Fruit fly (Drosophila melanogaster): Measurements from ENCODE around the gene Alg13.

The Alg13 gene

dm6 chr3R:29138961-29139527 lies 671 bp upstream of the Alg13 start:
- TF ChIP-seq pan (optimal IDR thresholded peaks at IDR 0.05) (no peak), psq (optimal IDR thresholded peaks at IDR 0.05) (no peak), CG8478 (optimal IDR thresholded peaks at IDR 0.05) (no peak), usp (GFP tag; optimal IDR thresholded peaks at IDR 0.05) (no peak), Dll (optimal IDR thresholded peaks at IDR 0.05) (no peak), EcR (GFP tag; optimal IDR thresholded peaks at IDR 0.05) (no peak)

- no peak for TF ChIP-seq pan (optimal IDR thresholded peaks at IDR 0.05)
- no peak for TF ChIP-seq CG8478 (optimal IDR thresholded peaks at IDR 0.05)
- TF ChIP-seq Dll (optimal IDR thresholded peaks at IDR 0.05) = no peak
- no peak for TF ChIP-seq usp (GFP tag; optimal IDR thresholded peaks at IDR 0.05)
- TF ChIP-seq psq (optimal IDR thresholded peaks at IDR 0.05) = no peak
- no peak for TF ChIP-seq EcR (GFP tag; optimal IDR thresholded peaks at IDR 0.05)
These were observed 7.3 kb downstream of the Alg13 start, which contains the start of the genes dgt6 and Vha100-1 for dm6 chr3R:29130902-29131621. Gene dgt6, minus strand, starts transcription at chr3R:29130972. Gene Vha100-1, plus strand, starts transcription at chr3R:29131193.

dm6 chr3R:29124128-29124527 lies 14.2 kb downstream of the Alg13 start:
- no peak for TF ChIP-seq Dll (optimal IDR thresholded peaks at IDR 0.05)
- TF ChIP-seq pan (optimal IDR thresholded peaks at IDR 0.05) = no peak
- no peak for TF ChIP-seq EcR (GFP tag; optimal IDR thresholded peaks at IDR 0.05)

- TF ChIP-seq usp (GFP tag; optimal IDR thresholded peaks at IDR 0.05) (no peak), Dll (optimal IDR thresholded peaks at IDR 0.05) (no peak), psq (optimal IDR thresholded peaks at IDR 0.05) (no peak), pan (optimal IDR thresholded peaks at IDR 0.05) (no peak), CG8478 (optimal IDR thresholded peaks at IDR 0.05) (no peak), EcR (GFP tag; optimal IDR thresholded peaks at IDR 0.05) (no peak)
These were observed 15.4 kb downstream of the Alg13 start, which contains the start of the genes yem and Ctl2 for dm6 chr3R:29122817-29123611. Gene yem, minus strand, starts transcription at chr3R:29122879. Gene Ctl2, plus strand, starts transcription at chr3R:29123370.

- TF ChIP-seq Dll (optimal IDR thresholded peaks at IDR 0.05) (no peak), psq (optimal IDR thresholded peaks at IDR 0.05) (no peak), EcR (GFP tag; optimal IDR thresholded peaks at IDR 0.05) (no peak), CG8478 (optimal IDR thresholded peaks at IDR 0.05) (no peak), usp (GFP tag; optimal IDR thresholded peaks at IDR 0.05) (no peak), pan (optimal IDR thresholded peaks at IDR 0.05) (no peak)
These were observed 22.1 kb downstream of the Alg13 start, which contains the start of gene Atg14 for dm6 chr3R:29116167-29116725. Gene Atg14, plus strand, starts transcription at chr3R:29116391.

dm6 chr3R:29113392-29113791 lies 25.0 kb downstream of the Alg13 start:
- TF ChIP-seq EcR (GFP tag; optimal IDR thresholded peaks at IDR 0.05) (no peak), Dll (optimal IDR thresholded peaks at IDR 0.05) (no peak), CG8478 (optimal IDR thresholded peaks at IDR 0.05) (no peak), psq (optimal IDR thresholded peaks at IDR 0.05) (no peak), pan (optimal IDR thresholded peaks at IDR 0.05) (no peak), usp (GFP tag; optimal IDR thresholded peaks at IDR 0.05) (no peak)

dm6 chr3R:29112398-29113150 lies 25.8 kb downstream of the Alg13 start, which contains the start of the genes alpha-Man-Ib and Pdhb:
Gene alpha-Man-Ib, minus strand, starts transcription at chr3R:29112822.
Gene Pdhb, plus strand, starts transcription at chr3R:29113071.
- TF ChIP-seq pan (optimal IDR thresholded peaks at IDR 0.05) (no peak), usp (GFP tag; optimal IDR thresholded peaks at IDR 0.05) (no peak), CG8478 (optimal IDR thresholded peaks at IDR 0.05) (no peak), psq (optimal IDR thresholded peaks at IDR 0.05) (no peak), Dll (optimal IDR thresholded peaks at IDR 0.05) (no peak), EcR (GFP tag; optimal IDR thresholded peaks at IDR 0.05) (no peak)

dm6 chr3R:29111795-29112194 lies 26.6 kb downstream of the Alg13 start:
- TF ChIP-seq usp (GFP tag; optimal IDR thresholded peaks at IDR 0.05) = no peak
- TF ChIP-seq CG8478 (optimal IDR thresholded peaks at IDR 0.05) = no peak
- TF ChIP-seq pan (optimal IDR thresholded peaks at IDR 0.05) = no peak

dm6 chr3R:29103227-29103626 lies 35.1 kb downstream of the Alg13 start:
- TF ChIP-seq Dll (optimal IDR thresholded peaks at IDR 0.05) = no peak
- TF ChIP-seq EcR (GFP tag; optimal IDR thresholded peaks at IDR 0.05) = no peak

- TF ChIP-seq pan (optimal IDR thresholded peaks at IDR 0.05) = no peak
- no peak for TF ChIP-seq Dll (optimal IDR thresholded peaks at IDR 0.05)
- no peak for TF ChIP-seq EcR (GFP tag; optimal IDR thresholded peaks at IDR 0.05)
- no peak for TF ChIP-seq CG8478 (optimal IDR thresholded peaks at IDR 0.05)
- TF ChIP-seq psq (optimal IDR thresholded peaks at IDR 0.05) = no peak
- TF ChIP-seq usp (GFP tag; optimal IDR thresholded peaks at IDR 0.05) = no peak
These were observed 40.4 kb downstream of the Alg13 start for dm6 chr3R:29098022-29098421.

dm6 chr3R:29096009-29096443 lies 42.3 kb downstream of the Alg13 start:
- TF ChIP-seq EcR (GFP tag; optimal IDR thresholded peaks at IDR 0.05) = no peak
- no peak for TF ChIP-seq usp (GFP tag; optimal IDR thresholded peaks at IDR 0.05)
- TF ChIP-seq CG8478 (optimal IDR thresholded peaks at IDR 0.05) = no peak
- no peak for TF ChIP-seq pan (optimal IDR thresholded peaks at IDR 0.05)
- no peak for TF ChIP-seq psq (optimal IDR thresholded peaks at IDR 0.05)
- TF ChIP-seq Dll (optimal IDR thresholded peaks at IDR 0.05) = no peak
